Worm (Caenorhabditis elegans) whole organism, L2 larva: ENCODE results near the gene Y41E3.6.
A peak's percentile ranks its signal among the peaks of the same experiment; 100 is the strongest.

Experiments
- C34F6.9 ChIP-seq: fragments of 150-350 bp; optimal IDR thresholded peaks from 2 replicates; lab custom pipeline; 2014; ENCODE audit warnings: missing biosample characterization, missing genetic modification characterization
- F13H6.1 ChIP-seq: sonication (generic microtip); optimal IDR thresholded peaks from 2 replicates; lab custom pipeline; 2016; ENCODE audit warnings: missing genetic modification characterization, missing compliant biosample characterization
- R02D3.7 ChIP-seq: fragments of 150-350 bp; optimal IDR thresholded peaks from 2 replicates; lab custom pipeline; 2014; ENCODE audit warnings: missing biosample characterization, missing genetic modification characterization
- ZK546.5 ChIP-seq: sonication (generic microtip); optimal IDR thresholded peaks from 2 replicates; lab custom pipeline; 2017; ENCODE audit warnings: missing biosample characterization, missing genetic modification characterization
- alr-1 ChIP-seq: fragments of 150-350 bp; optimal IDR thresholded peaks from 2 replicates; lab custom pipeline; 2014; ENCODE audit warnings: missing biosample characterization, missing genetic modification characterization
- aly-2 ChIP-seq: fragments of 150-350 bp; optimal IDR thresholded peaks from 2 replicates; lab custom pipeline; 2014; ENCODE audit warnings: missing biosample characterization, missing genetic modification characterization
- ama-1 ChIP-seq: fragments of 150-350 bp; optimal IDR thresholded peaks from 2 replicates; lab custom pipeline; 2018; ENCODE audit warnings: inconsistent platforms
- ceh-16 ChIP-seq: fragments of 150-350 bp; optimal IDR thresholded peaks from 2 replicates; lab custom pipeline; 2014; ENCODE audit warnings: missing biosample characterization, missing genetic modification characterization
- crh-2 ChIP-seq: sonication (generic microtip); optimal IDR thresholded peaks from 2 replicates; lab custom pipeline; 2017; ENCODE audit warnings: missing biosample characterization, missing genetic modification characterization
- dmd-4 ChIP-seq: sonication (generic microtip); optimal IDR thresholded peaks from 2 replicates; lab custom pipeline; 2017; ENCODE audit warnings: missing biosample characterization, missing genetic modification characterization
- egl-27 ChIP-seq: sonication (generic microtip); optimal IDR thresholded peaks from 3 replicates; lab custom pipeline; 2017; ENCODE audit warnings: missing biosample characterization, missing genetic modification reagents, missing genetic modification characterization
- elt-1 ChIP-seq: fragments of 150-350 bp; optimal IDR thresholded peaks from 2 replicates; lab custom pipeline; 2014; ENCODE audit warnings: missing biosample characterization, missing genetic modification characterization
- elt-3 ChIP-seq: sonication (generic microtip); optimal IDR thresholded peaks from 2 replicates; lab custom pipeline; 2017; ENCODE audit warnings: missing biosample characterization, missing genetic modification characterization
- fos-1 ChIP-seq: fragments of 150-350 bp; optimal IDR thresholded peaks from 2 replicates; lab custom pipeline; 2014; ENCODE audit warnings: missing biosample characterization, missing genetic modification characterization
- gmeb-1 ChIP-seq: fragments of 150-350 bp; optimal IDR thresholded peaks from 2 replicates; lab custom pipeline; 2014; ENCODE audit warnings: missing biosample characterization, missing genetic modification characterization
- lin-13 ChIP-seq: fragments of 150-350 bp; optimal IDR thresholded peaks from 2 replicates; lab custom pipeline; 2014; ENCODE audit warnings: missing biosample characterization, missing genetic modification reagents, missing genetic modification characterization
- lin-39 ChIP-seq: fragments of 150-350 bp; optimal IDR thresholded peaks from 2 replicates; lab custom pipeline; 2014; ENCODE audit warnings: missing biosample characterization, missing genetic modification reagents, missing genetic modification characterization
- lsy-2 ChIP-seq, 2 experiments: fragments of 150-350 bp in 1 of 2; sonication (generic microtip) in 1 of 2; optimal IDR thresholded peaks; 2 replicates each; lab custom pipeline; 2014 to 2017; ENCODE audit warnings: missing biosample characterization in 2 of 2, missing genetic modification characterization in 2 of 2
- mab-5 ChIP-seq: fragments of 150-350 bp; optimal IDR thresholded peaks from 2 replicates; lab custom pipeline; 2014; ENCODE audit warnings: missing biosample characterization, missing genetic modification characterization
- mbf-1 ChIP-seq: sonication (generic microtip); optimal IDR thresholded peaks from 2 replicates; lab custom pipeline; 2017; ENCODE audit warnings: missing biosample characterization, missing genetic modification characterization
- nhr-11 ChIP-seq: fragments of 150-350 bp; optimal IDR thresholded peaks from 2 replicates; lab custom pipeline; 2014; ENCODE audit warnings: missing biosample characterization, missing genetic modification characterization
- nhr-12 ChIP-seq: fragments of 150-350 bp; optimal IDR thresholded peaks from 2 replicates; lab custom pipeline; 2014; ENCODE audit warnings: missing biosample characterization, missing genetic modification characterization
- nhr-129 ChIP-seq: fragments of 150-350 bp; optimal IDR thresholded peaks from 2 replicates; lab custom pipeline; 2014; ENCODE audit warnings: missing biosample characterization, missing genetic modification characterization
- nhr-21 ChIP-seq: fragments of 150-350 bp; optimal IDR thresholded peaks from 2 replicates; lab custom pipeline; 2014; ENCODE audit warnings: missing biosample characterization, missing genetic modification characterization
- nhr-25 ChIP-seq: fragments of 150-350 bp; sonication (generic microtip); optimal IDR thresholded peaks from 3 replicates; lab custom pipeline; 2014; ENCODE audit warnings: missing biosample characterization, missing genetic modification characterization
- nhr-6 ChIP-seq: fragments of 150-350 bp; optimal IDR thresholded peaks from 2 replicates; lab custom pipeline; 2014; ENCODE audit warnings: missing biosample characterization, missing genetic modification characterization
- peb-1 ChIP-seq: fragments of 150-350 bp; optimal IDR thresholded peaks from 2 replicates; lab custom pipeline; 2014; ENCODE audit warnings: missing biosample characterization, missing genetic modification characterization
- sem-4 ChIP-seq: fragments of 150-350 bp; optimal IDR thresholded peaks from 2 replicates; lab custom pipeline; 2014; ENCODE audit warnings: missing biosample characterization, missing genetic modification reagents, missing genetic modification characterization
- skn-1 ChIP-seq: sonication (generic microtip); optimal IDR thresholded peaks from 2 replicates; lab custom pipeline; 2017; ENCODE audit warnings: missing biosample characterization, missing genetic modification characterization
- sma-3 ChIP-seq: sonication (generic microtip); optimal IDR thresholded peaks from 2 replicates; lab custom pipeline; 2016; ENCODE audit warnings: missing genetic modification reagents, missing genetic modification characterization, missing compliant biosample characterization
- sma-9 ChIP-seq, 2 experiments: fragments of 150-350 bp in 1 of 2; sonication (generic microtip) in 1 of 2; optimal IDR thresholded peaks; 2 replicates each; lab custom pipeline; 2014 to 2016; ENCODE audit warnings: missing genetic modification characterization in 2 of 2, mild to moderate bottlenecking in 1 of 2, missing biosample characterization in 1 of 2, missing compliant biosample characterization in 1 of 2, missing genetic modification reagents in 1 of 2, moderate library complexity in 1 of 2
- snpc-4 ChIP-seq: fragments of 150-350 bp; optimal IDR thresholded peaks from 2 replicates; lab custom pipeline; 2014; ENCODE audit warnings: missing biosample characterization, missing genetic modification characterization
- unc-55 ChIP-seq: fragments of 150-350 bp; sonication (generic microtip); optimal IDR thresholded peaks from 3 replicates; lab custom pipeline; 2014; ENCODE audit warnings: missing biosample characterization, missing genetic modification reagents, missing genetic modification characterization
- unc-62 ChIP-seq: fragments of 150-350 bp; optimal IDR thresholded peaks from 2 replicates; lab custom pipeline; 2014; ENCODE audit warnings: missing biosample characterization, missing genetic modification reagents, missing genetic modification characterization
- zag-1 ChIP-seq: fragments of 150-350 bp; optimal IDR thresholded peaks from 2 replicates; lab custom pipeline; 2014; ENCODE audit warnings: missing biosample characterization, missing genetic modification characterization
- ztf-1 ChIP-seq: fragments of 200-800 bp; sonication (Bioruptor generic); conservative IDR thresholded peaks from 2 replicates; pipeline ENCODE4 v1.3.6; 2022; ENCODE audit warnings: missing genetic modification characterization, missing compliant biosample characterization
- ztf-11 ChIP-seq: sonication (generic microtip); optimal IDR thresholded peaks from 2 replicates; lab custom pipeline; 2017; ENCODE audit warnings: missing biosample characterization, missing genetic modification characterization
- ztf-4 ChIP-seq: fragments of 150-350 bp; optimal IDR thresholded peaks from 2 replicates; lab custom pipeline; 2014; ENCODE audit warnings: missing biosample characterization, missing genetic modification characterization

Gene Y41E3.6

DNA sequence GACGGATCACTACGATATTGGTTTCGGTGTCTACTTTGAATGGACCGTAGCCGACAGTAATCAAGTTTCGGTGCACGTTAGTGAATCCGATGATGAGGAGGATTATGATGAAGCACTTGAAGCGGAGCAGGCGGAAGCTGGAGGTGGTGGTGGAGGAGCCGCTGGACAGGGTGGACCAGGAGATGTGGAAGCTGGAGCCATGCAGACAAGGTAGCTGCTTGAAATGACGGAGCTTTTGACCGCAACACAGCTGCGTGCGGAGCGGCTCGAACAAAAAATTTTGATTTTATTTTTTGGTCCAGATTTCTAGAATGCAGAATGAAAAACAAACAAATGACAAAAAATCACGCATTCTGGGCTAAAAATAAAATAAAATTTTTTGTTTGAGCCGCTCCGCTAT lies 17.8 kb downstream of the Y41E3.6 start:
- TF ChIP-seq skn-1 (tag; lab: Kevin White, UChicago) (no peak), aly-2 (tag; lab: Kevin White, UChicago) (no peak), ztf-11 (tag; lab: Kevin White, UChicago) (no peak), snpc-4 (tag; lab: Kevin White, UChicago) (no peak), mbf-1 (tag; lab: Kevin White, UChicago) (no peak)

DNA sequence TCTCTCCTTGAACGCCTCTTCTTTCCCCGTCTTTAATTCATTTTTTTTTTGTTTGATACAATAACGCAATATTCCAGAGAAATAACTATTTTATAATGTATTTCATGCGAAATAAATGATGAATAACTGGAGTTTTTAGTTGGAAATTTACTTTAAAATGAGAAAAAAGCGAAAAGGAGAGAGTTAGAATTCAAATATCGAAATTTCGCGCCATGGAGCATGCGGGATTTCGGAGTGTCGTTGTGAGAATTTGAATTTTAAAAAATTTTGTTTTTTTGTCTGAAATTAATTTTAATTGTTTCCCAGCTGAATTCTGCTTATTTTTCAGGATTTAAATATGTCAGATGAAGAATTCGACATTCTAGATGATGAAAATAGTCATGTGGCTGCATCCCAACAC lies 18.8 kb downstream of the Y41E3.6 start, which contains the start of gene fcd-2:
TSS of gene fcd-2 (plus strand) at position 327 of the 400 bp plus-strand sequence.
- no peak for TF ChIP-seq dmd-4 (tag; lab: Kevin White, UChicago)
- peak; percentile 76 for TF ChIP-seq unc-55 (GFP tag; lab: Kevin White, UChicago)
- TF ChIP-seq lin-13 (GFP tag; lab: Kevin White, UChicago) = peak; percentile 63
- TF ChIP-seq nhr-11 (tag; lab: Kevin White, UChicago) = no peak
- no peak for TF ChIP-seq elt-3 (tag; lab: Kevin White, UChicago)
- no peak for TF ChIP-seq ceh-16 (tag; lab: Kevin White, UChicago)
- no peak for TF ChIP-seq sma-9 (GFP tag; optimal IDR thresholded peaks at IDR 0.05; lab: Kevin White, UChicago)
- TF ChIP-seq sma-9 (tag; optimal IDR thresholded peaks at IDR 0.05; lab: Kevin White, UChicago) = no peak
- TF ChIP-seq ztf-4 (tag; lab: Kevin White, UChicago) = peak; percentile 3
- no peak for TF ChIP-seq zag-1 (tag; lab: Kevin White, UChicago)
- TF ChIP-seq crh-2 (tag; lab: Kevin White, UChicago) = peak; percentile 48
- no peak for TF ChIP-seq aly-2 (tag; lab: Kevin White, UChicago)
- no peak for TF ChIP-seq F13H6.1
- TF ChIP-seq peb-1 (tag; lab: Kevin White, UChicago) = no peak
- TF ChIP-seq gmeb-1 (tag; lab: Kevin White, UChicago) = peak; percentile 86
- peak in 1 of 2 experiments; percentile 67 for TF ChIP-seq lsy-2 (tag; optimal IDR thresholded peaks at IDR 0.05; lab: Kevin White, UChicago)
- peak; percentile 73 for TF ChIP-seq nhr-129 (tag; lab: Kevin White, UChicago)
- peak; percentile 22 for TF ChIP-seq nhr-25 (tag; lab: Kevin White, UChicago)
- peak; percentile 24 for TF ChIP-seq fos-1
- peak; percentile 21 for TF ChIP-seq sma-3 (GFP tag; lab: Kevin White, UChicago)
- TF ChIP-seq unc-62 (GFP tag; lab: Kevin White, UChicago) = no peak
- no peak for TF ChIP-seq nhr-12 (tag; lab: Kevin White, UChicago)
- TF ChIP-seq ztf-1 (GFP tag; lab: Robert Waterston, UW) = no peak
- TF ChIP-seq C34F6.9 (tag; lab: Kevin White, UChicago) = peak; percentile 66
- no peak for TF ChIP-seq lin-39 (tag; lab: Kevin White, UChicago)
- no peak for TF ChIP-seq nhr-6

DNA sequence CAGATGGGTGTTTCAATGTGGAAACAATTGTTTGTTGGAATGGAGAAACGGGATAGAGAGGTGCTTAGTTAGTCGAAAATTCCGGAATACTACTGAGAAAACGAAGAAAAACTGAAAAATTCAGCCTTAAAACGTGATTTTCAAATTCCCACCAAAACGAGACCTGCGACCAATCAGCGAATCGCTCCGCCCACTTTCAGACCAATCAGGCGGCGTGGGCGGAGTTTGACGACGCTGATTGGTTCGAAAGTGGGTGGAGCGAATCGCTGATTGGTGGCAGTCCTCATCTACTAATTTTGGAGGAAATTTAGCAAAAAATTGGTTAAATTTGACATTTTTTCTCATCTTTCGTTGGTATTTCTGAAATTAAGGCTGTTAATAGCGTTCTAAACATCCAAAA lies 20.7 kb downstream of the Y41E3.6 start:
- no peak for TF ChIP-seq nhr-21 (tag; lab: Kevin White, UChicago)
- no peak for TF ChIP-seq ztf-11 (tag; lab: Kevin White, UChicago)
- TF ChIP-seq nhr-129 (tag; lab: Kevin White, UChicago) = no peak
- no peak for TF ChIP-seq snpc-4 (tag; lab: Kevin White, UChicago)
- TF ChIP-seq ama-1 (lab: Kevin White, UChicago) = no peak
- TF ChIP-seq ZK546.5 = no peak
- no peak for TF ChIP-seq aly-2 (tag; lab: Kevin White, UChicago)
- TF ChIP-seq ceh-16 (tag; lab: Kevin White, UChicago) = no peak
- no peak for TF ChIP-seq sma-3 (GFP tag; lab: Kevin White, UChicago)
- TF ChIP-seq elt-3 (tag; lab: Kevin White, UChicago) = no peak
- TF ChIP-seq sma-9 (GFP tag; optimal IDR thresholded peaks at IDR 0.05; lab: Kevin White, UChicago) = no peak
- TF ChIP-seq sma-9 (tag; optimal IDR thresholded peaks at IDR 0.05; lab: Kevin White, UChicago) = no peak
- TF ChIP-seq lin-39 (tag; lab: Kevin White, UChicago) = no peak
- no peak for TF ChIP-seq F13H6.1
- no peak for TF ChIP-seq nhr-12 (tag; lab: Kevin White, UChicago)
- no peak for TF ChIP-seq peb-1 (tag; lab: Kevin White, UChicago)
- TF ChIP-seq crh-2 (tag; lab: Kevin White, UChicago) = no peak
- TF ChIP-seq elt-1 = no peak
- no peak for TF ChIP-seq mab-5 (tag; lab: Kevin White, UChicago)
- TF ChIP-seq R02D3.7 (tag; lab: Kevin White, UChicago) = no peak
- no peak for TF ChIP-seq dmd-4 (tag; lab: Kevin White, UChicago)

DNA sequence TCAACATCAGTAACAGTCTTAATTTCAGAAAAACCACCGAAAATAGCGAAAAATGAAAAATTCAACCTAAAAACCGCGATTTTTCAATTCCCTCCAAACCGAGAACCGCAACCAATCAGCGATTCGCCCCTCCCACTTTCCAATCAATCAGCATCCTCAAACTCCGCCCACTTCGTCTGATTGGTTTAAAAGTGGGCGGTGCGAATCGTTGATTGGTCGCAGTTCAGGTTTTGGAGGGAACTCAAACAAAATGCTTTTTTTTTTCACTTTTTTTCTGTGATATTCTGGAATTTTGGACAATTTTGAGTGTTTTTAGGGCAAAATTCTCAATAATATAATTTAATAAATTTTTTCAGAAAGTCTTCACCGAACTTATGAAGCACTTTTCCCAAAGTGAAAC lies 21.3 kb downstream of the Y41E3.6 start:
- TF ChIP-seq sem-4 (tag; lab: Kevin White, UChicago) (no peak), nhr-25 (tag; lab: Kevin White, UChicago) (no peak), egl-27 (tag; lab: Kevin White, UChicago) (no peak), unc-55 (GFP tag; lab: Kevin White, UChicago) (no peak), snpc-4 (tag; lab: Kevin White, UChicago) (no peak), sma-3 (GFP tag; lab: Kevin White, UChicago) (no peak), alr-1 (tag; lab: Kevin White, UChicago) (no peak)
